Worm (Caenorhabditis elegans): ENCODE data around the gene F44B9.2.

ce11 chrIII:7981938-7982337 lies 40.3 kb upstream of the F44B9.2 start:
- TF ChIP-seq tra-4 (tag; optimal IDR thresholded peaks at IDR 0.05) = no peak
- TF ChIP-seq ama-1 (optimal IDR thresholded peaks at IDR 0.05) = no peak
